Fruit fly (Drosophila melanogaster) whole organism, embryonic: ENCODE measurements around the gene CG6878.

ENCODE experiments used
- ATbp ChIP-seq: fragments of 200-800 bp; sonication (Bioruptor generic); optimal IDR thresholded peaks from 2 replicates; lab custom pipeline; 2017; ENCODE audit warnings: missing biosample characterization, mild to moderate bottlenecking, missing genetic modification characterization, missing genetic modification reagents
- Adf1 ChIP-seq: fragments of 200-800 bp; sonication (Bioruptor generic); IDR thresholded peaks from 2 replicates; pipeline ENCODE4 v1.3.6; 2022; ENCODE audit warnings: missing biosample characterization, missing genetic modification characterization
- Asciz ChIP-seq: fragments of 200-800 bp; sonication (Bioruptor generic); optimal IDR thresholded peaks from 2 replicates; lab custom pipeline; 2017; ENCODE audit warnings: missing biosample characterization, mild to moderate bottlenecking, missing genetic modification characterization, missing genetic modification reagents
- BtbVII ChIP-seq: fragments of 200-800 bp; sonication (Bioruptor generic); optimal IDR thresholded peaks from 3 replicates; lab custom pipeline; 2017; ENCODE audit warnings: missing biosample characterization, mild to moderate bottlenecking, missing genetic modification characterization
- CG10147 ChIP-seq: fragments of 200-800 bp; sonication (Bioruptor generic); optimal IDR thresholded peaks from 2 replicates; lab custom pipeline; 2019; ENCODE audit warnings: missing biosample characterization, mild to moderate bottlenecking, missing genetic modification characterization, moderate library complexity
- CG10462 ChIP-seq: fragments of 200-800 bp; sonication (Bioruptor generic); optimal IDR thresholded peaks from 2 replicates; lab custom pipeline; 2016; ENCODE audit warnings: missing biosample characterization, missing genetic modification characterization
- CG12219 ChIP-seq: fragments of 200-800 bp; sonication (Bioruptor generic); optimal IDR thresholded peaks from 3 replicates; lab custom pipeline; 2018; ENCODE audit warnings: missing biosample characterization, mild to moderate bottlenecking, missing genetic modification characterization
- CG14667 ChIP-seq: fragments of 200-800 bp; sonication (Bioruptor generic); IDR thresholded peaks from 2 replicates; pipeline ENCODE4 v1.3.6; 2022; ENCODE audit warnings: missing biosample characterization, missing genetic modification characterization
- CG1529 ChIP-seq: fragments of 200-800 bp; sonication (Bioruptor generic); optimal IDR thresholded peaks from 3 replicates; lab custom pipeline; 2018; ENCODE audit warnings: missing biosample characterization, missing genetic modification characterization
- CG15601 ChIP-seq: fragments of 200-800 bp; sonication (Bioruptor generic); optimal IDR thresholded peaks from 3 replicates; lab custom pipeline; 2019; ENCODE audit warnings: missing biosample characterization, mild to moderate bottlenecking, missing genetic modification characterization, moderate library complexity
- CG2202 ChIP-seq: fragments of 200-800 bp; sonication (Bioruptor generic); optimal IDR thresholded peaks from 2 replicates; lab custom pipeline; 2018; ENCODE audit warnings: missing biosample characterization, mild to moderate bottlenecking, missing genetic modification characterization
- CG33557 ChIP-seq: fragments of 200-800 bp; sonication (Bioruptor generic); optimal IDR thresholded peaks from 2 replicates; lab custom pipeline; 2019; ENCODE audit warnings: missing biosample characterization, mild to moderate bottlenecking, missing genetic modification characterization, moderate library complexity
- CG3726 ChIP-seq: fragments of 200-800 bp; sonication (Bioruptor generic); IDR thresholded peaks from 3 replicates; pipeline ENCODE4, ENCODE4 v1.3.6; 2022; ENCODE audit warnings: missing biosample characterization, missing genetic modification characterization
- CG4820 ChIP-seq: fragments of 200-800 bp; sonication (Bioruptor generic); optimal IDR thresholded peaks from 3 replicates; lab custom pipeline; 2016; ENCODE audit warnings: missing biosample characterization, missing genetic modification characterization
- CG5245 ChIP-seq: fragments of 200-800 bp; sonication (Bioruptor generic); optimal IDR thresholded peaks from 3 replicates; lab custom pipeline; 2016; ENCODE audit warnings: missing biosample characterization, missing genetic modification characterization
- CG7372 ChIP-seq: fragments of 200-800 bp; sonication (Bioruptor generic); IDR thresholded peaks from 2 replicates; pipeline ENCODE4 v1.3.6; 2022; ENCODE audit warnings: missing biosample characterization, missing genetic modification characterization
- CG7839 ChIP-seq: fragments of 200-800 bp; sonication (Bioruptor generic); optimal IDR thresholded peaks from 3 replicates; lab custom pipeline; 2018; ENCODE audit warnings: missing biosample characterization, mild to moderate bottlenecking, missing genetic modification characterization, moderate library complexity
- CG8478 ChIP-seq: fragments of >200 bp; optimal IDR thresholded peaks from 2 replicates; lab custom pipeline; 2018
- CG9609 ChIP-seq: fragments of 200-800 bp; sonication (Bioruptor generic); optimal IDR thresholded peaks from 3 replicates; lab custom pipeline; 2016; ENCODE audit warnings: missing biosample characterization, missing genetic modification characterization
- CG9876 ChIP-seq: fragments of 200-800 bp; sonication (Bioruptor generic); optimal IDR thresholded peaks from 2 replicates; lab custom pipeline; 2016; ENCODE audit warnings: missing biosample characterization, missing genetic modification characterization
- Elba2 ChIP-seq: fragments of 200-800 bp; sonication (Bioruptor generic); optimal IDR thresholded peaks from 3 replicates; lab custom pipeline; 2016; ENCODE audit warnings: missing biosample characterization, missing genetic modification characterization
- Fer2 ChIP-seq: fragments of 200-800 bp; sonication (Bioruptor generic); optimal IDR thresholded peaks from 2 replicates; lab custom pipeline; 2018; ENCODE audit warnings: missing biosample characterization, mild to moderate bottlenecking, missing genetic modification characterization, moderate library complexity
- Hey ChIP-seq: fragments of 200-800 bp; sonication (Bioruptor generic); optimal IDR thresholded peaks from 3 replicates; lab custom pipeline; 2018; ENCODE audit warnings: missing biosample characterization, mild to moderate bottlenecking, missing genetic modification characterization
- Hr39 ChIP-seq: fragments of >200 bp; optimal IDR thresholded peaks from 2 replicates; lab custom pipeline; 2017
- Max ChIP-seq: fragments of 200-800 bp; sonication (Bioruptor generic); optimal IDR thresholded peaks from 2 replicates; lab custom pipeline; 2016; ENCODE audit warnings: missing biosample characterization, mild to moderate bottlenecking, missing genetic modification characterization
- NC2α ChIP-seq: fragments of 200-800 bp; sonication (Bioruptor generic); optimal IDR thresholded peaks from 2 replicates; lab custom pipeline; 2016; ENCODE audit warnings: missing biosample characterization, missing genetic modification characterization
- ab ChIP-seq: fragments of 200-800 bp; sonication (Bioruptor generic); optimal IDR thresholded peaks from 2 replicates; lab custom pipeline; 2016; ENCODE audit warnings: missing biosample characterization, missing genetic modification characterization
- bab2 ChIP-seq: fragments of 200-800 bp; sonication (Bioruptor generic); optimal IDR thresholded peaks from 2 replicates; lab custom pipeline; 2016; ENCODE audit warnings: missing biosample characterization, missing genetic modification characterization
- bsh ChIP-seq, 2 experiments: fragments of 200-800 bp; sonication (Bioruptor generic); optimal IDR thresholded peaks; 2 replicates each; lab custom pipeline; 2017 to 2018; ENCODE audit warnings: mild to moderate bottlenecking in 2 of 2, missing biosample characterization in 2 of 2, missing genetic modification characterization in 2 of 2, moderate library complexity in 1 of 2
- chif ChIP-seq, 2 experiments: fragments of 200-800 bp; sonication (Bioruptor generic); optimal IDR thresholded peaks; 3 replicates each; lab custom pipeline; 2016; ENCODE audit warnings: missing biosample characterization in 2 of 2, missing genetic modification characterization in 2 of 2
- dmrt11E ChIP-seq: fragments of 200-800 bp; sonication (Bioruptor generic); optimal IDR thresholded peaks from 3 replicates; lab custom pipeline; 2018; ENCODE audit warnings: missing biosample characterization, mild to moderate bottlenecking, missing genetic modification characterization, moderate library complexity
- ewg ChIP-seq: fragments of 200-800 bp; sonication (Bioruptor generic); optimal IDR thresholded peaks from 3 replicates; lab custom pipeline; 2017; ENCODE audit warnings: mild to moderate bottlenecking, missing biosample characterization, missing genetic modification reagents, missing genetic modification characterization
- fru ChIP-seq: fragments of >200 bp; optimal IDR thresholded peaks from 2 replicates; lab custom pipeline; 2017
- fu2 ChIP-seq: fragments of 200-800 bp; sonication (Bioruptor generic); optimal IDR thresholded peaks from 2 replicates; lab custom pipeline; 2016; ENCODE audit warnings: missing biosample characterization, missing genetic modification characterization
- gce ChIP-seq: fragments of 200-800 bp; sonication (Bioruptor generic); IDR thresholded peaks from 3 replicates; pipeline ENCODE4 v1.3.6; 2022; ENCODE audit warnings: missing biosample characterization, missing genetic modification characterization
- gfzf ChIP-seq: fragments of 200-800 bp; sonication (Bioruptor generic); optimal IDR thresholded peaks from 2 replicates; lab custom pipeline; 2016; ENCODE audit warnings: missing biosample characterization, mild to moderate bottlenecking, missing genetic modification characterization, moderate library complexity
- grau ChIP-seq: fragments of 200-800 bp; optimal IDR thresholded peaks from 3 replicates; lab custom pipeline; 2019; ENCODE audit warnings: missing biosample characterization, mild to moderate bottlenecking, missing genetic modification characterization, moderate library complexity
- gsb-n ChIP-seq: fragments of 200-800 bp; sonication (Bioruptor generic); optimal IDR thresholded peaks from 3 replicates; lab custom pipeline; 2018; ENCODE audit warnings: missing biosample characterization, mild to moderate bottlenecking, missing genetic modification characterization
- inv ChIP-seq: fragments of 200-800 bp; sonication (Bioruptor generic); IDR thresholded peaks from 2 replicates; pipeline ENCODE4 v1.3.6; 2022; ENCODE audit warnings: missing biosample characterization, missing genetic modification characterization; ENCODE audit not compliant: partially characterized antibody
- klu ChIP-seq: fragments of 200-800 bp; sonication (Bioruptor generic); IDR thresholded peaks from 2 replicates; pipeline ENCODE4 v1.3.6; 2022; ENCODE audit warnings: missing biosample characterization, missing genetic modification characterization
- luna ChIP-seq: fragments of 200-800 bp; sonication (Bioruptor generic); optimal IDR thresholded peaks from 2 replicates; lab custom pipeline; 2016; ENCODE audit warnings: missing biosample characterization, missing genetic modification characterization
- maf-S ChIP-seq: fragments of 200-800 bp; sonication (Bioruptor generic); optimal IDR thresholded peaks from 2 replicates; lab custom pipeline; 2016; ENCODE audit warnings: missing biosample characterization, missing genetic modification characterization
- p53 ChIP-seq: fragments of 200-800 bp; sonication (Bioruptor generic); optimal IDR thresholded peaks from 2 replicates; lab custom pipeline; 2016; ENCODE audit warnings: missing biosample characterization, missing genetic modification characterization
- prd ChIP-seq, 3 experiments: fragments of >200 bp in 2 of 3; fragments of 200-800 bp in 1 of 3; sonication (Bioruptor generic) in 1 of 3; optimal IDR thresholded peaks in 2 of 3; IDR thresholded peaks in 1 of 3; 2 replicates in 2 of 3; 3 replicates in 1 of 3; pipeline versions ENCODE4 v1.3.6 to Lab custom; 2017 to 2022; ENCODE audit warnings: missing biosample characterization in 1 of 3, missing genetic modification characterization in 1 of 3
- scrt ChIP-seq: fragments of 200-800 bp; sonication (Bioruptor generic); optimal IDR thresholded peaks from 2 replicates; lab custom pipeline; 2018; ENCODE audit warnings: missing biosample characterization, mild to moderate bottlenecking, missing genetic modification characterization, moderate library complexity
- shn ChIP-seq: fragments of 200-800 bp; sonication (Bioruptor generic); optimal IDR thresholded peaks from 3 replicates; lab custom pipeline; 2016; ENCODE audit warnings: missing biosample characterization, missing genetic modification characterization
- sima ChIP-seq: fragments of 200-800 bp; sonication (Bioruptor generic); optimal IDR thresholded peaks from 2 replicates; lab custom pipeline; 2016; ENCODE audit warnings: missing biosample characterization, missing genetic modification characterization
- sr ChIP-seq: fragments of 200-800 bp; sonication (Bioruptor generic); IDR thresholded peaks from 3 replicates; pipeline ENCODE4 v1.3.6; 2022; ENCODE audit warnings: missing biosample characterization, missing genetic modification characterization
- trem ChIP-seq: fragments of 200-800 bp; optimal IDR thresholded peaks from 3 replicates; lab custom pipeline; 2019; ENCODE audit warnings: missing biosample characterization, mild to moderate bottlenecking, missing genetic modification characterization, moderate library complexity
- vfl ChIP-seq: fragments of 200-800 bp; sonication (Bioruptor generic); optimal IDR thresholded peaks from 2 replicates; lab custom pipeline; 2016; ENCODE audit warnings: missing biosample characterization, missing genetic modification characterization

The CG6878 gene

DNA sequence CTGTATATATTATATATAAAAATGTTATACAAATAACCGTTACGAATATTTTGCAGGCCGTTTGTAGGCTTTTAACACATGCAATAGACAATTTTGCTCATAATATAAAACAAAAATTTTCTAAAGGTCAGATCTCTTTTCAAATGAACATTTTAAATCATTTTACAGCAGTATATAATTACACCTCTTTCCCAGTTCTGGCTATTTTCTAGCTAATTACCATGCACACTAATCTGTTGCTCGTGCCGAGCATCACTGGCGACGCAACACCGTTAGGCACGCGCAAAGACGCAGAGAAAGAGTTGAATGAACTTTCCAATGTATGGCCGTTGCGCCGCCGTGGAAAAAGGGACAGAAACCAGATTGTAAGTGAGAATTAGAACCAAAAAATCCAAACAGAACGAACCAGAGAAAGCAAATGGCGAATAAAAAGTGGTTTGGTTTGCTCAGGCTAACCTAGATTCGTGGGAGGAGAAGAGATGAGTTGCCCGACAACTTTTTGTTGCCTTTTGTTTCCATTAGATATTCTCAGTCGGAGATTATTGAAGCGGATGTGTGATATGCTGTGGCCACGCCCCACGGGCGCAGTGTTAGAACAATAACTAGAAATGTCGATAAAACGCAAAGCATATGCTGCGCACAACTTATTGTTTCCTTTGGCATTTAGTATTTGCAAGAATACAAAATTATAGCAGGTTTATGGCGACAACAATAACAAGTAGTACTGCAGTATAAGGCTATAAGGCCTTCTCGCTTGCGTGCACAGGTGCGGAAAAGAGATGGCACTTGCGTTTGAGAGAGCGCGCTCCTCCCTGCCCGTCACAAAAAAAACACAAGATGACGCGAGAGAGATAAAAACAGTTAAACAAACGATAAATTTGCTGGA, 20.3 kb upstream of the CG6878 start (continued):
- no peak for TF ChIP-seq Max
- no peak for TF ChIP-seq prd (optimal IDR thresholded peaks at IDR 0.05; lab: Kevin White, UChicago)
- peak; percentile 45; the same call in 2 of the 3 replicates for TF ChIP-seq prd (GFP tag; IDR thresholded peaks at IDR 0.05; lab: Robert Waterston, UW)
- peak; percentile 51 for TF ChIP-seq scrt (GFP tag; lab: Kevin White, UChicago)
- peak; percentile 22 for TF ChIP-seq gsb-n
- peak; percentile 14 for TF ChIP-seq CG7839 (tag; lab: Kevin White, UChicago)
- TF ChIP-seq dmrt11E (tag; lab: Kevin White, UChicago): no peak
- TF ChIP-seq shn (GFP tag; lab: Kevin White, UChicago): no peak
- no peak for TF ChIP-seq BtbVII (GFP tag; lab: Kevin White, UChicago)
- TF ChIP-seq CG9609 (GFP tag; lab: Kevin White, UChicago): no peak
- no peak for TF ChIP-seq fru
- no peak for TF ChIP-seq NC2α (GFP tag; lab: Kevin White, UChicago)
- TF ChIP-seq CG5245 (GFP tag; lab: Kevin White, UChicago): no peak
- TF ChIP-seq bab2 (GFP tag; lab: Kevin White, UChicago): no peak
- TF ChIP-seq Hey (tag; lab: Kevin White, UChicago): no peak
- TF ChIP-seq gfzf (GFP tag; lab: Kevin White, UChicago): peak; percentile 3
- TF ChIP-seq CG2202 (tag; lab: Kevin White, UChicago): no peak
- TF ChIP-seq chif (GFP tag; optimal IDR thresholded peaks at IDR 0.05; lab: Kevin White, UChicago): no peak
- TF ChIP-seq CG12219 (GFP tag; lab: Kevin White, UChicago): no peak
- no peak for TF ChIP-seq inv (GFP tag; lab: Robert Waterston, UW)
- TF ChIP-seq CG3726 (GFP tag; lab: Robert Waterston, UW): no peak
- no peak for TF ChIP-seq CG33557 (GFP tag; lab: Kevin White, UChicago)
- TF ChIP-seq ATbp (GFP tag; lab: Kevin White, UChicago): no peak
- TF ChIP-seq sr (GFP tag; lab: Robert Waterston, UW): no peak
- no peak for TF ChIP-seq Fer2 (tag; lab: Kevin White, UChicago)
- no peak for TF ChIP-seq maf-S (GFP tag; lab: Kevin White, UChicago)
- TF ChIP-seq trem (tag; lab: Kevin White, UChicago): peak; percentile 5
- no peak for TF ChIP-seq CG14667
- TF ChIP-seq Elba2: no peak
- no peak for TF ChIP-seq klu (GFP tag; lab: Robert Waterston, UW)
- no peak for TF ChIP-seq CG1529 (GFP tag; lab: Kevin White, UChicago)
- no peak for TF ChIP-seq Adf1 (GFP tag; lab: Robert Waterston, UW)
- no peak for TF ChIP-seq CG10147 (GFP tag; lab: Kevin White, UChicago)
- no peak for TF ChIP-seq CG4820
- TF ChIP-seq ewg (GFP tag; lab: Kevin White, UChicago): peak; percentile 79
- TF ChIP-seq p53 (GFP tag; lab: Kevin White, UChicago): no peak
- no peak for TF ChIP-seq Asciz (GFP tag; lab: Kevin White, UChicago)
- TF ChIP-seq CG8478 (lab: Kevin White, UChicago): no peak
- TF ChIP-seq luna (GFP tag; lab: Kevin White, UChicago): no peak
- peak; percentile 38 for TF ChIP-seq grau (tag; lab: Kevin White, UChicago)
- TF ChIP-seq sima: no peak
- no peak for TF ChIP-seq ab (GFP tag; lab: Kevin White, UChicago)
- TF ChIP-seq vfl (GFP tag; lab: Kevin White, UChicago): no peak
- TF ChIP-seq fu2: no peak
- no peak for TF ChIP-seq CG9876 (GFP tag; lab: Kevin White, UChicago)
- peak in 1 of 2 experiments; percentile 4 for TF ChIP-seq bsh (GFP tag; optimal IDR thresholded peaks at IDR 0.05; lab: Kevin White, UChicago)
- TF ChIP-seq CG7372: no peak
- no peak for TF ChIP-seq CG15601 (tag; lab: Kevin White, UChicago)
- no peak for TF ChIP-seq CG10462
- no peak for TF ChIP-seq Hr39
- TF ChIP-seq gce: 0 out of 3 replicates have a peak, but pooled peaks have one; percentile 24
